Fruit fly (Drosophila melanogaster) whole organism, embryonic: ENCODE results near the gene CG34417.

Source experiments
- Aef1 ChIP-seq: fragments of 200-800 bp; sonication (Bioruptor generic); IDR thresholded peaks from 3 replicates; pipeline ENCODE4 v1.3.6; 2022; ENCODE audit warnings: missing biosample characterization, missing genetic modification characterization
- CG10959 ChIP-seq: fragments of 200-800 bp; sonication (Bioruptor generic); IDR thresholded peaks from 2 replicates; pipeline ENCODE4 v1.3.6; 2022; ENCODE audit warnings: missing biosample characterization, missing genetic modification characterization
- CG11247 ChIP-seq: fragments of 200-800 bp; sonication (Bioruptor generic); IDR thresholded peaks from 2 replicates; pipeline ENCODE4 v1.3.6; 2022; ENCODE audit warnings: missing biosample characterization, missing genetic modification characterization
- CG11560 ChIP-seq: fragments of 200-800 bp; sonication (Bioruptor generic); IDR thresholded peaks from 3 replicates; pipeline ENCODE4 v1.3.6; 2022; ENCODE audit warnings: missing biosample characterization, missing genetic modification characterization
- CG11695 ChIP-seq: fragments of 200-800 bp; sonication (Bioruptor generic); IDR thresholded peaks from 3 replicates; pipeline ENCODE4 v1.3.6; 2022; ENCODE audit warnings: missing biosample characterization, missing genetic modification characterization
- CG12071 ChIP-seq: fragments of 200-800 bp; sonication (Bioruptor generic); optimal IDR thresholded peaks from 3 replicates; lab custom pipeline; 2018; ENCODE audit warnings: missing biosample characterization, mild to moderate bottlenecking, missing genetic modification characterization
- CG12155 ChIP-seq: fragments of 200-800 bp; sonication (Bioruptor generic); optimal IDR thresholded peaks from 3 replicates; lab custom pipeline; 2016; ENCODE audit warnings: missing biosample characterization, missing genetic modification characterization
- CG12942 ChIP-seq: fragments of 200-800 bp; sonication (Bioruptor generic); optimal IDR thresholded peaks from 3 replicates; lab custom pipeline; 2016; ENCODE audit warnings: missing biosample characterization, missing genetic modification characterization
- CG2889 ChIP-seq: fragments of 200-800 bp; sonication (Bioruptor generic); IDR thresholded peaks from 3 replicates; pipeline ENCODE4 v1.3.6; 2022; ENCODE audit warnings: missing biosample characterization, missing genetic modification characterization
- CG32532 ChIP-seq: fragments of 200-800 bp; sonication (Bioruptor generic); IDR thresholded peaks from 2 replicates; pipeline ENCODE4 v1.3.6; 2022; ENCODE audit warnings: missing biosample characterization, missing genetic modification characterization
- CG3407 ChIP-seq: fragments of 200-800 bp; sonication (Bioruptor generic); optimal IDR thresholded peaks from 2 replicates; lab custom pipeline; 2018; ENCODE audit warnings: missing biosample characterization, mild to moderate bottlenecking, missing genetic modification characterization
- CG34224 ChIP-seq: fragments of 200-800 bp; sonication (Bioruptor generic); IDR thresholded peaks from 3 replicates; pipeline ENCODE4 v1.3.6; 2022; ENCODE audit warnings: missing biosample characterization, missing genetic modification characterization; ENCODE audit not compliant: partially characterized antibody
- CG9437 ChIP-seq: fragments of 200-800 bp; sonication (Bioruptor generic); optimal IDR thresholded peaks from 2 replicates; lab custom pipeline; 2018; ENCODE audit warnings: missing biosample characterization, mild to moderate bottlenecking, missing genetic modification characterization
- E2f2 ChIP-seq: fragments of 200-800 bp; sonication (Bioruptor generic); IDR thresholded peaks from 2 replicates; pipeline ENCODE4 v1.3.6; 2022; ENCODE audit warnings: missing biosample characterization, missing genetic modification characterization
- ERR ChIP-seq: fragments of 200-800 bp; sonication (Bioruptor generic); optimal IDR thresholded peaks from 2 replicates; lab custom pipeline; 2016; ENCODE audit warnings: missing biosample characterization, missing genetic modification characterization
- Fer1 ChIP-seq: fragments of 200-800 bp; sonication (Bioruptor generic); optimal IDR thresholded peaks from 2 replicates; lab custom pipeline; 2017; ENCODE audit warnings: missing biosample characterization, mild to moderate bottlenecking, missing genetic modification characterization
- H15 ChIP-seq: fragments of 200-800 bp; sonication (Bioruptor generic); IDR thresholded peaks from 3 replicates; pipeline ENCODE4 v1.3.6; 2022; ENCODE audit warnings: missing biosample characterization, missing genetic modification characterization
- Hey ChIP-seq: fragments of 200-800 bp; sonication (Bioruptor generic); optimal IDR thresholded peaks from 3 replicates; lab custom pipeline; 2018; ENCODE audit warnings: missing biosample characterization, mild to moderate bottlenecking, missing genetic modification characterization
- Hmx ChIP-seq: fragments of 200-800 bp; sonication (Bioruptor generic); optimal IDR thresholded peaks from 2 replicates; lab custom pipeline; 2016; ENCODE audit warnings: missing biosample characterization, missing genetic modification characterization
- Hr51 ChIP-seq, 2 experiments: fragments of 200-800 bp; sonication (Bioruptor generic); optimal IDR thresholded peaks; 2 replicates in 1 of 2; 3 replicates in 1 of 2; lab custom pipeline; 2016 to 2018; ENCODE audit warnings: missing biosample characterization in 2 of 2, missing genetic modification characterization in 2 of 2, mild to moderate bottlenecking in 1 of 2, moderate library complexity in 1 of 2
- Lim3 ChIP-seq: fragments of 200-800 bp; sonication (Bioruptor generic); IDR thresholded peaks from 2 replicates; pipeline ENCODE4 v1.3.6; 2022; ENCODE audit warnings: missing biosample characterization, missing genetic modification characterization
- Nf-YA ChIP-seq: fragments of 200-800 bp; sonication (Bioruptor generic); IDR thresholded peaks from 2 replicates; pipeline ENCODE4 v1.3.6; 2022; ENCODE audit warnings: missing biosample characterization, missing genetic modification characterization
- Optix ChIP-seq: fragments of 200-800 bp; sonication (Bioruptor generic); IDR thresholded peaks from 3 replicates; pipeline ENCODE4 v1.3.6; 2022; ENCODE audit warnings: missing biosample characterization, missing genetic modification characterization
- Ptx1 ChIP-seq: fragments of 200-800 bp; sonication (Bioruptor generic); IDR thresholded peaks from 2 replicates; pipeline ENCODE4 v1.3.6; 2022; ENCODE audit warnings: missing biosample characterization, missing genetic modification characterization
- Sin3A ChIP-seq: fragments of >200 bp; optimal IDR thresholded peaks from 2 replicates; lab custom pipeline; 2018
- YL-1 ChIP-seq: fragments of 200-800 bp; sonication (Bioruptor generic); optimal IDR thresholded peaks from 3 replicates; lab custom pipeline; 2017; ENCODE audit warnings: missing biosample characterization, mild to moderate bottlenecking, missing genetic modification characterization
- abd-A ChIP-seq: fragments of 200-800 bp; sonication (Bioruptor generic); optimal IDR thresholded peaks from 3 replicates; lab custom pipeline; 2019; ENCODE audit warnings: missing biosample characterization, mild to moderate bottlenecking, missing genetic modification characterization, moderate library complexity
- al ChIP-seq: fragments of 200-800 bp; sonication (Bioruptor generic); IDR thresholded peaks from 2 replicates; pipeline ENCODE4 v1.3.6; 2022; ENCODE audit warnings: missing biosample characterization, missing genetic modification characterization
- ara ChIP-seq: fragments of 200-800 bp; sonication (Bioruptor generic); IDR thresholded peaks from 2 replicates; pipeline ENCODE4 v1.3.6; 2022; ENCODE audit warnings: missing biosample characterization, missing genetic modification characterization
- az2 ChIP-seq: fragments of 200-800 bp; sonication (Bioruptor generic); optimal IDR thresholded peaks from 3 replicates; lab custom pipeline; 2016; ENCODE audit warnings: missing biosample characterization, missing genetic modification characterization
- bab2 ChIP-seq: fragments of 200-800 bp; sonication (Bioruptor generic); optimal IDR thresholded peaks from 2 replicates; lab custom pipeline; 2016; ENCODE audit warnings: missing biosample characterization, missing genetic modification characterization
- en ChIP-seq: fragments of 200-800 bp; sonication (Bioruptor generic); optimal IDR thresholded peaks from 2 replicates; lab custom pipeline; 2016; ENCODE audit warnings: missing biosample characterization, missing genetic modification characterization
- eve ChIP-seq, 2 experiments: fragments of >200 bp; optimal IDR thresholded peaks; 2 replicates each; lab custom pipeline; 2017; ENCODE audit warnings: missing biosample characterization in 2 of 2, missing genetic modification characterization in 2 of 2
- ewg ChIP-seq: fragments of 200-800 bp; sonication (Bioruptor generic); optimal IDR thresholded peaks from 3 replicates; lab custom pipeline; 2017; ENCODE audit warnings: mild to moderate bottlenecking, missing biosample characterization, missing genetic modification reagents, missing genetic modification characterization
- gsb-n ChIP-seq: fragments of 200-800 bp; sonication (Bioruptor generic); optimal IDR thresholded peaks from 3 replicates; lab custom pipeline; 2018; ENCODE audit warnings: missing biosample characterization, mild to moderate bottlenecking, missing genetic modification characterization
- insv ChIP-seq, 2 experiments: fragments of 200-800 bp; sonication (Bioruptor generic); optimal IDR thresholded peaks; 3 replicates each; lab custom pipeline; 2016 to 2018; ENCODE audit warnings: missing biosample characterization in 2 of 2, missing genetic modification characterization in 2 of 2
- jumu ChIP-seq: fragments of 200-800 bp; sonication (Bioruptor generic); optimal IDR thresholded peaks from 3 replicates; lab custom pipeline; 2016; ENCODE audit warnings: missing biosample characterization, missing genetic modification characterization
- lbe ChIP-seq: fragments of 200-800 bp; sonication (Bioruptor generic); optimal IDR thresholded peaks from 2 replicates; lab custom pipeline; 2016; ENCODE audit warnings: missing biosample characterization, mild to moderate bottlenecking, missing genetic modification characterization
- mirr ChIP-seq: fragments of 200-800 bp; sonication (Bioruptor generic); optimal IDR thresholded peaks from 3 replicates; lab custom pipeline; 2018; ENCODE audit warnings: missing biosample characterization, mild to moderate bottlenecking, missing genetic modification characterization
- pan ChIP-seq, 4 experiments: fragments of >200 bp in 3 of 4; fragments of 200-800 bp in 1 of 4; sonication (Bioruptor generic) in 1 of 4; optimal IDR thresholded peaks in 3 of 4; IDR thresholded peaks in 1 of 4; 2 replicates each; pipeline versions ENCODE4 v1.3.6 to Lab custom; 2017 to 2022; ENCODE audit warnings: missing biosample characterization in 2 of 4, missing genetic modification characterization in 2 of 4, mixed read lengths in 1 of 4
- phol ChIP-seq: fragments of 200-800 bp; sonication (Bioruptor generic); optimal IDR thresholded peaks from 3 replicates; lab custom pipeline; 2018; ENCODE audit warnings: missing biosample characterization, mild to moderate bottlenecking, missing genetic modification characterization, moderate library complexity
- prd ChIP-seq, 3 experiments: fragments of >200 bp in 2 of 3; fragments of 200-800 bp in 1 of 3; sonication (Bioruptor generic) in 1 of 3; optimal IDR thresholded peaks in 2 of 3; IDR thresholded peaks in 1 of 3; 2 replicates in 2 of 3; 3 replicates in 1 of 3; pipeline versions ENCODE4 v1.3.6 to Lab custom; 2017 to 2022; ENCODE audit warnings: missing biosample characterization in 1 of 3, missing genetic modification characterization in 1 of 3
- pros ChIP-seq: fragments of 200-800 bp; sonication (Bioruptor generic); optimal IDR thresholded peaks from 3 replicates; lab custom pipeline; 2019; ENCODE audit warnings: missing biosample characterization, mild to moderate bottlenecking, missing genetic modification characterization, moderate library complexity
- psq ChIP-seq: fragments of 200-800 bp; sonication (Bioruptor generic); optimal IDR thresholded peaks from 2 replicates; lab custom pipeline; 2017; ENCODE audit warnings: missing biosample characterization, missing genetic modification characterization
- tgo ChIP-seq: fragments of 200-800 bp; sonication (Bioruptor generic); IDR thresholded peaks from 3 replicates; pipeline ENCODE4 v1.3.6; 2022; ENCODE audit warnings: missing biosample characterization, missing genetic modification characterization
- vnd ChIP-seq: fragments of 200-800 bp; sonication (Bioruptor generic); IDR thresholded peaks from 3 replicates; pipeline ENCODE4 v1.3.6; 2022; ENCODE audit warnings: missing biosample characterization, missing genetic modification characterization; ENCODE audit not compliant: partially characterized antibody
- vvl ChIP-seq: fragments of 200-800 bp; sonication (Bioruptor generic); IDR thresholded peaks from 2 replicates; pipeline ENCODE4 v1.3.6; 2022; ENCODE audit warnings: missing biosample characterization, missing genetic modification characterization
- wor ChIP-seq: fragments of 200-800 bp; sonication (Bioruptor generic); IDR thresholded peaks from 2 replicates; pipeline ENCODE4 v1.3.6; 2022; ENCODE audit warnings: missing biosample characterization, missing genetic modification characterization

Gene CG34417

dm6 chrX:6533101-6533636, 7.4 kb upstream of the CG34417 start, which contains the start of gene RpL7A (continued):
- TF ChIP-seq CG3407 (peak; percentile 38), CG2889 (GFP tag; lab: Robert Waterston, UW) (no peak), abd-A (tag; lab: Kevin White, UChicago) (no peak), wor (no peak), CG32532 (GFP tag; lab: Robert Waterston, UW) (peak; percentile 72), E2f2 (GFP tag; lab: Robert Waterston, UW) (peak; percentile 15; the same call in 1 of the 2 replicates), vvl (GFP tag; lab: Robert Waterston, UW) (peak; percentile 81), gsb-n (tag; lab: Kevin White, UChicago) (peak; percentile 9)

- no peak for TF ChIP-seq CG11247
- TF ChIP-seq CG32532 (GFP tag; lab: Robert Waterston, UW): no peak
- TF ChIP-seq Nf-YA (GFP tag; lab: Robert Waterston, UW): no peak
- TF ChIP-seq bab2 (GFP tag; lab: Kevin White, UChicago): no peak
- TF ChIP-seq lbe (GFP tag; lab: Kevin White, UChicago): no peak
- TF ChIP-seq CG11695 (GFP tag; lab: Robert Waterston, UW): no peak
- no peak for TF ChIP-seq Ptx1 (GFP tag; lab: Robert Waterston, UW)
- no peak for TF ChIP-seq pros
- TF ChIP-seq Sin3A: peak; percentile 33
- no peak for TF ChIP-seq prd (optimal IDR thresholded peaks at IDR 0.05; lab: Kevin White, UChicago)
- peak; percentile 22; the same call in 1 of the 3 replicates for TF ChIP-seq prd (GFP tag; IDR thresholded peaks at IDR 0.05; lab: Robert Waterston, UW)
- TF ChIP-seq CG12155 (GFP tag; lab: Kevin White, UChicago): no peak
- no peak for TF ChIP-seq CG10959 (GFP tag; lab: Robert Waterston, UW)
- TF ChIP-seq CG12071 (GFP tag; lab: Kevin White, UChicago): no peak
- TF ChIP-seq ERR: no peak
- peak; percentile 74 for TF ChIP-seq psq
- TF ChIP-seq ewg: peak; percentile 33
- no peak for TF ChIP-seq H15
- peak; percentile 79 for TF ChIP-seq YL-1 (GFP tag; lab: Kevin White, UChicago)
- TF ChIP-seq az2 (GFP tag; lab: Kevin White, UChicago): no peak
- TF ChIP-seq en (GFP tag; lab: Kevin White, UChicago): no peak
- TF ChIP-seq Lim3 (GFP tag; lab: Robert Waterston, UW): no peak
- no peak for TF ChIP-seq eve (GFP tag; optimal IDR thresholded peaks at IDR 0.05; lab: Kevin White, UChicago)
- peak; percentile 96 for TF ChIP-seq phol (tag; lab: Kevin White, UChicago)
- peak; percentile 56 for TF ChIP-seq Fer1 (GFP tag; lab: Kevin White, UChicago)
- TF ChIP-seq Aef1 (GFP tag; lab: Robert Waterston, UW): no peak
- no peak for TF ChIP-seq mirr
- no peak for TF ChIP-seq CG12942 (GFP tag; lab: Kevin White, UChicago)
- TF ChIP-seq CG11560 (tag; lab: Robert Waterston, UW): no peak
- TF ChIP-seq Hmx: no peak
- TF ChIP-seq insv (GFP tag; optimal IDR thresholded peaks at IDR 0.05; lab: Kevin White, UChicago): no peak
- no peak for TF ChIP-seq CG9437 (GFP tag; lab: Kevin White, UChicago)
- TF ChIP-seq Optix (GFP tag; lab: Robert Waterston, UW): no peak
- TF ChIP-seq CG34224 (GFP tag; lab: Robert Waterston, UW): 0 out of 3 replicates have a peak, but pooled peaks have one; percentile 41
- TF ChIP-seq pan (optimal IDR thresholded peaks at IDR 0.05; lab: Kevin White, UChicago): no peak
- TF ChIP-seq pan (GFP tag; optimal IDR thresholded peaks at IDR 0.05 in 1 of 2, IDR thresholded peaks at IDR 0.05 in 1 of 2): peak in 1 of 2 experiments; percentile 27
- no peak for TF ChIP-seq Hr51 (GFP tag; optimal IDR thresholded peaks at IDR 0.05; lab: Kevin White, UChicago)
- TF ChIP-seq al (GFP tag; lab: Robert Waterston, UW): no peak
- no peak for TF ChIP-seq jumu (GFP tag; lab: Kevin White, UChicago)
- no peak for TF ChIP-seq vnd (GFP tag; lab: Robert Waterston, UW)
- TF ChIP-seq Hey: no peak
- 0 out of 3 replicates have a peak, but pooled peaks have one; percentile 15 for TF ChIP-seq tgo (GFP tag; lab: Robert Waterston, UW)
- TF ChIP-seq wor: no peak
- TF ChIP-seq ara (GFP tag; lab: Robert Waterston, UW): no peak
Observed at dm6 chrX:6533836-6534357, 6.7 kb upstream of the CG34417 start, which contains the start of gene dx. Gene dx, plus strand, starts transcription at chrX:6533999.
